Fruit fly (Drosophila melanogaster) Kc167 (cell line): Measurements from ENCODE around the gene Ccdc114.

Source experiments
- insv ChIP-seq: fragments of >200 bp; optimal IDR thresholded peaks from 3 replicates; lab custom pipeline; 2018; ENCODE audit warnings: missing external identifiers
- psq ChIP-seq: fragments of >200 bp; optimal IDR thresholded peaks from 2 replicates; lab custom pipeline; 2017; ENCODE audit warnings: missing external identifiers

dm6 chr3R:16652091-16652490 is 27.6 kb upstream of the Ccdc114 start, which contains the start of gene CG14907:
- no peak for TF ChIP-seq insv (lab: Kevin White, UChicago)
- TF ChIP-seq psq (lab: Kevin White, UChicago) = no peak
